Fruit fly (Drosophila melanogaster): ENCODE results near the gene PIG-Wa.

PIG-Wa gene

dm6 chr2L:2420490-2420889 lies 37.5 kb downstream of the PIG-Wa start, which contains the start of gene CG9886:
Gene CG9886, plus strand, starts transcription at chr2L:2420830.
- no peak for TF ChIP-seq noc (tag; optimal IDR thresholded peaks at IDR 0.05)

- TF ChIP-seq noc (tag; optimal IDR thresholded peaks at IDR 0.05): no peak
Observed at dm6 chr2L:2424497-2424896, 41.5 kb downstream of the PIG-Wa start, which contains the start of gene CG44139. Gene CG44139, plus strand, starts transcription at chr2L:2424797.

- no peak for TF ChIP-seq noc (tag; optimal IDR thresholded peaks at IDR 0.05)
Observed at dm6 chr2L:2425652-2426192, 42.7 kb downstream of the PIG-Wa start.

- TF ChIP-seq noc (tag; optimal IDR thresholded peaks at IDR 0.05): no peak
Observed at dm6 chr2L:2426444-2427188, 43.6 kb downstream of the PIG-Wa start.

- TF ChIP-seq noc (tag; optimal IDR thresholded peaks at IDR 0.05): no peak
Observed at dm6 chr2L:2427384-2428208, 44.6 kb downstream of the PIG-Wa start.

dm6 chr2L:2428209-2428488 lies 45.1 kb downstream of the PIG-Wa start, which contains the start of gene dpp:
Gene dpp, plus strand, starts transcription at chr2L:2428372.
- no peak for TF ChIP-seq noc (tag; optimal IDR thresholded peaks at IDR 0.05)

- TF ChIP-seq noc (tag; optimal IDR thresholded peaks at IDR 0.05): no peak
Observed at dm6 chr2L:2429588-2429987, 46.6 kb downstream of the PIG-Wa start.

dm6 chr2L:2430251-2430650 lies 47.2 kb downstream of the PIG-Wa start:
- no peak for TF ChIP-seq noc (tag; optimal IDR thresholded peaks at IDR 0.05)

- TF ChIP-seq noc (tag; optimal IDR thresholded peaks at IDR 0.05): no peak
Observed at dm6 chr2L:2432809-2433493, 49.9 kb downstream of the PIG-Wa start.

- no peak for TF ChIP-seq noc (tag; optimal IDR thresholded peaks at IDR 0.05)
Observed at dm6 chr2L:2433494-2434054, 50.6 kb downstream of the PIG-Wa start.

dm6 chr2L:2434222-2434621 lies 51.2 kb downstream of the PIG-Wa start:
- TF ChIP-seq noc (tag; optimal IDR thresholded peaks at IDR 0.05): no peak

Data from whole organism, larva.